Fruit fly (Drosophila melanogaster) whole organism, prepupa: ENCODE data around the gene CG7600.

Source experiments
- Blimp-1 ChIP-seq: fragments of 200-800 bp; sonication (Bioruptor generic); optimal IDR thresholded peaks from 3 replicates; lab custom pipeline; 2017; ENCODE audit warnings: missing biosample characterization, missing genetic modification characterization, mild to moderate bottlenecking, moderate library complexity, missing genetic modification reagents
- CG10631 ChIP-seq: fragments of 200-800 bp; sonication (Bioruptor generic); optimal IDR thresholded peaks from 2 replicates; lab custom pipeline; 2016; ENCODE audit warnings: missing biosample characterization, missing genetic modification characterization
- CG11294 ChIP-seq: fragments of 200-800 bp; sonication (Bioruptor generic); IDR thresholded peaks from 2 replicates; pipeline ENCODE4 v1.3.6; 2022; ENCODE audit warnings: missing biosample characterization, missing genetic modification characterization
- CG11762 ChIP-seq: fragments of 200-800 bp; sonication (Bioruptor generic); optimal IDR thresholded peaks from 3 replicates; lab custom pipeline; 2016; ENCODE audit warnings: missing biosample characterization, missing genetic modification characterization; ENCODE audit not compliant: insufficient read depth
- CG11902 ChIP-seq: fragments of 200-800 bp; sonication (Bioruptor generic); optimal IDR thresholded peaks from 3 replicates; lab custom pipeline; 2016; ENCODE audit warnings: missing biosample characterization, missing genetic modification characterization
- CG15336 ChIP-seq: fragments of 200-800 bp; sonication (Bioruptor generic); IDR thresholded peaks from 2 replicates; pipeline ENCODE4 v1.3.6; 2022; ENCODE audit warnings: missing biosample characterization, missing genetic modification characterization
- CG1621 ChIP-seq: fragments of 200-800 bp; sonication (Bioruptor generic); optimal IDR thresholded peaks from 3 replicates; lab custom pipeline; 2018; ENCODE audit warnings: missing biosample characterization, mild to moderate bottlenecking, missing genetic modification characterization
- CG3032 ChIP-seq: fragments of 200-800 bp; optimal IDR thresholded peaks from 2 replicates; lab custom pipeline; 2019; ENCODE audit warnings: missing biosample characterization, mild to moderate bottlenecking, missing genetic modification characterization, moderate library complexity
- CG32006 ChIP-seq: fragments of 200-800 bp; sonication (Bioruptor generic); optimal IDR thresholded peaks from 3 replicates; lab custom pipeline; 2017; ENCODE audit warnings: missing biosample characterization, mild to moderate bottlenecking, missing genetic modification characterization
- CG34406 ChIP-seq: fragments of 200-800 bp; sonication (Bioruptor generic); optimal IDR thresholded peaks from 3 replicates; lab custom pipeline; 2016; ENCODE audit warnings: missing biosample characterization, missing genetic modification characterization
- CG3919 ChIP-seq: fragments of 200-800 bp; sonication (Bioruptor generic); optimal IDR thresholded peaks from 3 replicates; lab custom pipeline; 2016; ENCODE audit warnings: missing biosample characterization, missing genetic modification characterization
- CG4318 ChIP-seq: fragments of 200-800 bp; sonication (Bioruptor generic); optimal IDR thresholded peaks from 3 replicates; lab custom pipeline; 2017; ENCODE audit warnings: missing biosample characterization, mild to moderate bottlenecking, missing genetic modification characterization
- CG6163 ChIP-seq: fragments of 200-800 bp; sonication (Bioruptor generic); IDR thresholded peaks from 3 replicates; pipeline ENCODE4 v1.3.6; 2022; ENCODE audit warnings: missing biosample characterization, missing genetic modification characterization
- CG6792 ChIP-seq: fragments of 200-800 bp; sonication (Bioruptor generic); optimal IDR thresholded peaks from 3 replicates; lab custom pipeline; 2016; ENCODE audit warnings: missing biosample characterization, missing genetic modification characterization
- CG6808 ChIP-seq: fragments of 200-800 bp; sonication (Bioruptor generic); optimal IDR thresholded peaks from 3 replicates; lab custom pipeline; 2017; ENCODE audit warnings: missing biosample characterization, missing genetic modification characterization, mild to moderate bottlenecking, moderate library complexity, missing genetic modification reagents
- CG6854 ChIP-seq: fragments of 200-800 bp; sonication (Bioruptor generic); optimal IDR thresholded peaks from 2 replicates; lab custom pipeline; 2017; ENCODE audit warnings: missing biosample characterization, mild to moderate bottlenecking, missing genetic modification characterization
- CG7368 ChIP-seq: fragments of 200-800 bp; sonication (Bioruptor generic); optimal IDR thresholded peaks from 3 replicates; lab custom pipeline; 2016; ENCODE audit warnings: missing biosample characterization, missing genetic modification characterization
- CG8119 ChIP-seq: fragments of 200-800 bp; sonication (Bioruptor generic); IDR thresholded peaks from 3 replicates; pipeline ENCODE4 v1.3.6; 2022; ENCODE audit warnings: missing biosample characterization, missing genetic modification characterization
- CG8632 ChIP-seq: fragments of 200-800 bp; sonication (Bioruptor generic); optimal IDR thresholded peaks from 3 replicates; lab custom pipeline; 2016; ENCODE audit warnings: missing biosample characterization, missing genetic modification characterization
- CG9139 ChIP-seq: fragments of 200-800 bp; sonication (Bioruptor generic); optimal IDR thresholded peaks from 3 replicates; lab custom pipeline; 2017; ENCODE audit warnings: missing biosample characterization, mild to moderate bottlenecking, missing genetic modification characterization
- Ets21C ChIP-seq: fragments of 200-800 bp; sonication (Bioruptor generic); optimal IDR thresholded peaks from 3 replicates; lab custom pipeline; 2016; ENCODE audit warnings: missing biosample characterization, missing genetic modification characterization
- Gug ChIP-seq: fragments of 200-800 bp; sonication (Bioruptor generic); IDR thresholded peaks from 2 replicates; pipeline ENCODE4 v1.3.6; 2022; ENCODE audit warnings: missing biosample characterization, missing genetic modification characterization
- Hr39 ChIP-seq: fragments of 200-800 bp; sonication (Bioruptor generic); optimal IDR thresholded peaks from 2 replicates; lab custom pipeline; 2016; ENCODE audit warnings: missing biosample characterization, missing genetic modification characterization
- Hr4 ChIP-seq: fragments of 200-800 bp; sonication (Bioruptor generic); optimal IDR thresholded peaks from 3 replicates; lab custom pipeline; 2016; ENCODE audit warnings: missing biosample characterization, missing genetic modification characterization
- Lpt ChIP-seq: fragments of 200-800 bp; sonication (Bioruptor generic); optimal IDR thresholded peaks from 3 replicates; lab custom pipeline; 2016; ENCODE audit warnings: missing biosample characterization, missing genetic modification characterization
- Met ChIP-seq: fragments of 200-800 bp; sonication (Bioruptor generic); optimal IDR thresholded peaks from 3 replicates; lab custom pipeline; 2016; ENCODE audit warnings: missing biosample characterization, missing genetic modification characterization
- OdsH ChIP-seq: fragments of 200-800 bp; sonication (Bioruptor generic); optimal IDR thresholded peaks from 3 replicates; lab custom pipeline; 2016; ENCODE audit warnings: missing biosample characterization, missing genetic modification characterization
- Smox ChIP-seq: fragments of 200-800 bp; sonication (Bioruptor generic); optimal IDR thresholded peaks from 3 replicates; lab custom pipeline; 2016; ENCODE audit warnings: missing biosample characterization, missing genetic modification characterization
- Sox102F ChIP-seq: fragments of 200-800 bp; sonication (Bioruptor generic); optimal IDR thresholded peaks from 2 replicates; lab custom pipeline; 2016; ENCODE audit warnings: missing biosample characterization, mild to moderate bottlenecking, missing genetic modification characterization
- Sox14 ChIP-seq: fragments of 200-800 bp; sonication (Bioruptor generic); optimal IDR thresholded peaks from 3 replicates; lab custom pipeline; 2016; ENCODE audit warnings: missing biosample characterization, missing genetic modification characterization
- achi ChIP-seq: fragments of 200-800 bp; sonication (Bioruptor generic); optimal IDR thresholded peaks from 3 replicates; lab custom pipeline; 2016; ENCODE audit warnings: missing biosample characterization, missing genetic modification characterization
- acj6 ChIP-seq: fragments of 200-800 bp; sonication (Bioruptor generic); optimal IDR thresholded peaks from 3 replicates; lab custom pipeline; 2016; ENCODE audit warnings: missing biosample characterization, missing genetic modification characterization
- cyc ChIP-seq: fragments of 200-800 bp; sonication (Bioruptor generic); optimal IDR thresholded peaks from 3 replicates; lab custom pipeline; 2016; ENCODE audit warnings: missing biosample characterization, missing genetic modification characterization
- dac ChIP-seq: fragments of 200-800 bp; sonication (Bioruptor generic); optimal IDR thresholded peaks from 2 replicates; lab custom pipeline; 2017; ENCODE audit warnings: missing biosample characterization, mild to moderate bottlenecking, missing genetic modification characterization
- dsx ChIP-seq: fragments of 200-800 bp; optimal IDR thresholded peaks from 3 replicates; lab custom pipeline; 2019; ENCODE audit warnings: missing biosample characterization, mild to moderate bottlenecking, missing genetic modification characterization, moderate library complexity; ENCODE audit not compliant: poor library complexity, severe bottlenecking
- eg ChIP-seq: fragments of 200-800 bp; sonication (Bioruptor generic); IDR thresholded peaks from 3 replicates; pipeline ENCODE4 v1.3.6; 2022; ENCODE audit warnings: missing biosample characterization, missing genetic modification characterization
- fd59A ChIP-seq: fragments of 200-800 bp; sonication (Bioruptor generic); optimal IDR thresholded peaks from 2 replicates; lab custom pipeline; 2017; ENCODE audit warnings: missing biosample characterization, mild to moderate bottlenecking, missing genetic modification characterization, missing genetic modification reagents
- fd85E ChIP-seq: fragments of 200-800 bp; sonication (Bioruptor generic); optimal IDR thresholded peaks from 3 replicates; lab custom pipeline; 2016; ENCODE audit warnings: missing biosample characterization, missing genetic modification characterization
- pdm3 ChIP-seq: fragments of 200-800 bp; sonication (Bioruptor generic); optimal IDR thresholded peaks from 3 replicates; lab custom pipeline; 2016; ENCODE audit warnings: missing biosample characterization, missing genetic modification characterization
- salr ChIP-seq, 2 experiments: fragments of 200-800 bp; sonication (Bioruptor generic); optimal IDR thresholded peaks; 3 replicates each; lab custom pipeline; 2016 to 2018; ENCODE audit warnings: missing biosample characterization in 2 of 2, missing genetic modification characterization in 2 of 2, mild to moderate bottlenecking in 1 of 2
- ss ChIP-seq, 2 experiments: fragments of 200-800 bp; sonication (Bioruptor generic); optimal IDR thresholded peaks; 2 replicates in 1 of 2; 3 replicates in 1 of 2; lab custom pipeline; 2017 to 2018; ENCODE audit warnings: mild to moderate bottlenecking in 2 of 2, missing biosample characterization in 2 of 2, missing genetic modification characterization in 2 of 2, moderate library complexity in 1 of 2
- topi ChIP-seq: fragments of 200-800 bp; sonication (Bioruptor generic); optimal IDR thresholded peaks from 3 replicates; lab custom pipeline; 2016; ENCODE audit warnings: missing biosample characterization, missing genetic modification characterization
- vri ChIP-seq: fragments of 200-800 bp; sonication (Bioruptor generic); optimal IDR thresholded peaks from 3 replicates; lab custom pipeline; 2016; ENCODE audit warnings: missing biosample characterization, mild to moderate bottlenecking, missing genetic modification characterization

The CG7600 gene

DNA sequence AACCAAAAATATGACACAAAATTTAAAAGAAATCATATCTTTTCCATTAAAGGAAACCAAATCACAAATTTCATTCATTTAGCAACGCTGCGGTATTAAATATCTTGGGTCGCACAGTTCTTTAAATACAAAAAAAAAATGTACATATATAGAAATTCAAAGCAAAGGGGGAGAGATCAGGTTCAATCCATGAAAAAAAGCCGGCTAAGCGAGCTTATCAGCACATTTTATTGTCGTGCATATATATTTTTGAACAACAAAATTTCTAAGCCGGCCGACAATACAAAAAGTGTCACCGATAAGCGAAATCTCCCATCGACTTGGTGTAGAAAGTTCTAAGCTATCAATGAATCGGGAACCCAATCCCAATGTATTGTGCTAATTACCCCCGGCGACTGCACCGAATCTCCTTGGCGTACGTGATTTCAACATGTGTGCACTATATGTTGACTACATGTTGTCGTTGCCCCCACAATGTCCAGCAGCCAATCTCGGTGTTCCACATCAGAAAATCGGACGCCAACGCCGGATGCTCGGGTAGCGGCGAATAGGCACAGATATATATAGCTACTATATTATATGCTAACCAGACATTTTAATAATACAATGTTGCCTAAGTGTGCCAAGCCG lies 6.7 kb upstream of the CG7600 start:
- TF ChIP-seq vri (GFP tag; lab: Kevin White, UChicago) = no peak
- TF ChIP-seq dsx (GFP tag; lab: Kevin White, UChicago) = peak; percentile 78

DNA sequence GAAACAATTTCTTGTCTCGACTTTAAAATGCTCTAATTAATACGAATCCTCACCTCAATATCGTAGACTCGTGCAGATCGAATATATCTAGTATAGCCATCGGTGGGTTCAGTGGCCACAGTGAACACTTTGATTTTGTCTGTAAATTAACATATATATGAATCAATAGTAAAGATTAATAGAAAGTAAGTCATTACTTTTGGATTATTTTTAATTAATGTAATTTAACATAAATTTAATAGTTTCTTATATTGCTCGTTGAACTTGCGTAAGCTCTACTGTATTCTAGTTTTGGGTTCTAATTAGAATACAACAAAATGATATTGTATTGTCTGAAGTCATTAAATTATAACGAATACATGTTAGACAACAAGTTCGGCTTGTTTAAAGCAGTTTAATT lies 5.7 kb upstream of the CG7600 start:
- TF ChIP-seq CG6854 (GFP tag; lab: Kevin White, UChicago) = no peak
- TF ChIP-seq eg (GFP tag; lab: Robert Waterston, UW) = 0 out of 3 replicates have a peak, but pooled peaks have one; percentile 11
- no peak for TF ChIP-seq CG11762 (GFP tag; lab: Kevin White, UChicago)
- no peak for TF ChIP-seq CG11294 (GFP tag; lab: Robert Waterston, UW)
- TF ChIP-seq ss (GFP tag; optimal IDR thresholded peaks at IDR 0.05; lab: Kevin White, UChicago) = no peak
- TF ChIP-seq CG1621 (tag; lab: Kevin White, UChicago) = no peak
- TF ChIP-seq Ets21C (GFP tag; lab: Kevin White, UChicago) = no peak
- TF ChIP-seq CG8119 (GFP tag; lab: Robert Waterston, UW) = 0 out of 3 replicates have a peak, but pooled peaks have one; percentile 20
- TF ChIP-seq Lpt (GFP tag; lab: Kevin White, UChicago) = no peak
- no peak for TF ChIP-seq achi (GFP tag; lab: Kevin White, UChicago)
- TF ChIP-seq CG15336 (GFP tag; lab: Robert Waterston, UW) = peak; percentile 18; the same call in 1 of the 2 replicates
- TF ChIP-seq CG6163 (GFP tag; lab: Robert Waterston, UW) = no peak
- no peak for TF ChIP-seq CG6808 (GFP tag; lab: Kevin White, UChicago)
- TF ChIP-seq, all 60 proteins: peak for 3

DNA sequence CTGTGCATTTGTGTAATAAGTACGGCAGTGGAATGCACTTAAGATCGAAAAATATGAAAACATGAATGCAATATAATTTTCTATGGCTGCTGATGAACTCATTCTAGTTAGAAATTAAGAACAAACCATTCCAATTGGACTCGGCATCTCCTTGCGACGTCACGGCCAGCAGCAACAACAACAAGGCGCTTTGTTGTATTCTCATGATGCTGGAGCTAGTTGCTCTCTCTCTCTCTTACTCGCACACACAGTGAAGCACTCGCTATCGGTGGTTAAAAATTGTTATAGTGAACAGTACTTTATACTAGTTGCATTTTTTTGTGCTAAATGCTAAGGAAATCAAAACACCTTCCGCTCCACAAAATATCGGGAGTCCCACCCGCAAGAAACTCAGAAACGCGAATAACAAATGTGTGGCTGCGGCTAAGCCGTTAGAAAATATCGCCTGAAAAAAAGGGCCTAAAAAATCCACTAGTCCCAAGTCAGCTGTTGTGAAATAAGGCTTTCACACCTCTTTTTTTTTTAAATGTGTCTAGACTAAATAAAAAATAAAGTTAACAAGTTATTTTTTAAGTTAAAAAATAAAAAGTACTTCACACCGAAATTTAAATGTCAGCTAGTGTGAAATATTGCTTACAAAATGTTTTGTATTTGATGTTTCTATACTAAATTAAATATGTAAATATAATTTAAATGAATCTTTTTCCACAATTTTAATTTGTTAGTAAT lies 4.8 kb upstream of the CG7600 start, which contains the start of gene Plod:
Gene Plod, minus strand, starts transcription at position 409 of the 729 bp plus-strand sequence.
- TF ChIP-seq CG11762 (GFP tag; lab: Kevin White, UChicago) = no peak
- TF ChIP-seq Hr39 (GFP tag; lab: Kevin White, UChicago) = no peak
- peak; percentile 55; the same call in 2 of the 3 replicates for TF ChIP-seq CG6163 (GFP tag; lab: Robert Waterston, UW)
- TF ChIP-seq topi (GFP tag; lab: Kevin White, UChicago) = no peak
- TF ChIP-seq CG34406 (GFP tag; lab: Kevin White, UChicago) = peak; percentile 19
- TF ChIP-seq vri (GFP tag; lab: Kevin White, UChicago) = no peak
- TF ChIP-seq Sox102F (GFP tag; lab: Kevin White, UChicago) = no peak
- TF ChIP-seq dsx (GFP tag; lab: Kevin White, UChicago) = no peak
- no peak for TF ChIP-seq Met (GFP tag; lab: Kevin White, UChicago)
- peak; percentile 65; the same call in 2 of the 3 replicates for TF ChIP-seq eg (GFP tag; lab: Robert Waterston, UW)
- TF ChIP-seq acj6 = peak; percentile 7
- TF ChIP-seq CG15336 (GFP tag; lab: Robert Waterston, UW) = peak; percentile 30; the same call in 1 of the 2 replicates
- peak; percentile 37 for TF ChIP-seq CG8119 (GFP tag; lab: Robert Waterston, UW)
- TF ChIP-seq CG11902 (GFP tag; lab: Kevin White, UChicago) = no peak
- TF ChIP-seq CG8632 = no peak
- peak in 1 of 2 experiments; percentile 35 for TF ChIP-seq ss (GFP tag; optimal IDR thresholded peaks at IDR 0.05; lab: Kevin White, UChicago)
- no peak for TF ChIP-seq OdsH (GFP tag; lab: Kevin White, UChicago)
- peak; percentile 31 for TF ChIP-seq Sox14 (GFP tag; lab: Kevin White, UChicago)
- no peak for TF ChIP-seq CG7368
- TF ChIP-seq dac (GFP tag; lab: Kevin White, UChicago) = no peak
- TF ChIP-seq salr (GFP tag; optimal IDR thresholded peaks at IDR 0.05; lab: Kevin White, UChicago) = no peak
- TF ChIP-seq CG6808 (GFP tag; lab: Kevin White, UChicago) = no peak
- no peak for TF ChIP-seq CG10631 (GFP tag; lab: Kevin White, UChicago)
- TF ChIP-seq CG11294 (GFP tag; lab: Robert Waterston, UW) = no peak
- no peak for TF ChIP-seq pdm3 (GFP tag; lab: Kevin White, UChicago)
- TF ChIP-seq CG4318 = no peak
- no peak for TF ChIP-seq CG6792
- no peak for TF ChIP-seq Gug (GFP tag; lab: Robert Waterston, UW)
- TF ChIP-seq CG3919 = peak; percentile 28
- no peak for TF ChIP-seq CG3032 (tag; lab: Kevin White, UChicago)
- no peak for TF ChIP-seq fd59A (GFP tag; lab: Kevin White, UChicago)
- TF ChIP-seq Blimp-1 (GFP tag; lab: Kevin White, UChicago) = no peak
- no peak for TF ChIP-seq fd85E
- TF ChIP-seq CG32006 (GFP tag; lab: Kevin White, UChicago) = no peak
- no peak for TF ChIP-seq Hr4 (GFP tag; lab: Kevin White, UChicago)
- TF ChIP-seq CG9139 (GFP tag; lab: Kevin White, UChicago) = no peak
- peak; percentile 9 for TF ChIP-seq cyc (GFP tag; lab: Kevin White, UChicago)
- TF ChIP-seq Smox (GFP tag; lab: Kevin White, UChicago) = no peak
